Worm (Caenorhabditis elegans) whole organism, midembryonic: ENCODE data around the gene C29E4.14.
"Not testable (repeated sequence)": the region's sequence is repeated elsewhere in the genome, so short reads cannot be mapped to it uniquely, and the experiment has no call there.

Experiments
- cog-1 ChIP-seq: sonication (generic microtip); optimal IDR thresholded peaks from 2 replicates; lab custom pipeline; 2016; ENCODE audit warnings: missing genetic modification characterization, missing compliant biosample characterization
- flt-1 ChIP-seq: fragments of 200-800 bp; sonication (Bioruptor generic); IDR thresholded peaks from 2 replicates; pipeline ENCODE4 v1.3.6; 2022; ENCODE audit warnings: missing genetic modification characterization, missing compliant biosample characterization
- med-1 ChIP-seq: sonication (generic microtip); optimal IDR thresholded peaks from 2 replicates; lab custom pipeline; 2017; ENCODE audit warnings: missing genetic modification characterization, mild to moderate bottlenecking, missing compliant biosample characterization, antibody characterized with exemption, missing genetic modification reagents; ENCODE audit not compliant: insufficient read depth
- ref-1 ChIP-seq: fragments of 200-800 bp; sonication (Bioruptor generic); conservative IDR thresholded peaks from 2 replicates; pipeline ENCODE4 v1.3.6; 2022; ENCODE audit warnings: missing genetic modification reagents, missing genetic modification characterization, missing compliant biosample characterization
- tab-1 ChIP-seq: fragments of 200-800 bp; sonication (Bioruptor generic); IDR thresholded peaks from 2 replicates; pipeline ENCODE4 v1.3.6; 2022; ENCODE audit warnings: missing genetic modification characterization, missing compliant biosample characterization
- ztf-23 ChIP-seq: fragments of 200-800 bp; sonication (Bioruptor generic); IDR thresholded peaks from 2 replicates; pipeline ENCODE4 v1.3.6; 2022; ENCODE audit warnings: missing genetic modification reagents, missing genetic modification characterization, missing compliant biosample characterization
- ztf-29 ChIP-seq: fragments of 200-800 bp; sonication (Bioruptor generic); IDR thresholded peaks from 2 replicates; pipeline ENCODE4 v1.3.6; 2022; ENCODE audit warnings: missing genetic modification reagents, missing genetic modification characterization, missing compliant biosample characterization

The C29E4.14 gene

DNA sequence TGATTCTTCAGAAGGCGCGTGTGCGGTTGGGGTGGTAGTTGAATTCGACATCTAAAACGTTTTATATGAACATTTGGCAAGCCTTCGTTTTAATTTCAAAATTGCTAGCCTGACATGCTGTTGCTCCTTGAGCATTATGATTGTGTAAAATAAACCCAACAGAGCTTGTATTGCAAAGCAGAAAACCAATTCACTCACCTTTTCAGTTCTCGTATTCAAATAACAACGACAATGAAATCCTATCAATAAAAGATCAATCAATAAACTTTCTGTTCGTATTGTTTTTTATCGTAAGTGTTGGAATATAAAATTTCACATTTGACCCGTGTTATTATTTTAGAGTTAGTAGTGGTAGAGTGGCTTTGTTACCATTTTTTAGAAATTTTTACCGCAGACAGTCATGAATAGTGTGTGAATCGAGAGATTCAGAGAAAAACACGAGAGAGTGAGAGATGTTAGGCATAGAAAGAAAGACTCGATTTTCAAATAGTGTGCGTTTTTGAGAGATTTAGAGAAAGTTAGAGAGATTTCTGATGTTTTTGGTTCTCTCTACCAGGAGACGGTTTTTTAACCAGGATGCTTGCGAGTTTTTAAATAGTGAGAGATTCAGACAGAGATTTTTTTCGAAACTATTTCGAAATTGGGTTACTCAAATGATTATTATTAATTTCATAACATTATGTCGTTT is 39.1 kb downstream of the C29E4.14 start, which contains the start of gene F54H12.10:
Gene F54H12.10 (minus strand): TSS at position 51 of the 688 bp plus-strand sequence.
- not testable (repeated sequence) for TF ChIP-seq flt-1 (GFP tag; lab: Robert Waterston, UW); cog-1 (tag; lab: Kevin White, UChicago); med-1 (GFP tag; lab: Kevin White, UChicago)

DNA sequence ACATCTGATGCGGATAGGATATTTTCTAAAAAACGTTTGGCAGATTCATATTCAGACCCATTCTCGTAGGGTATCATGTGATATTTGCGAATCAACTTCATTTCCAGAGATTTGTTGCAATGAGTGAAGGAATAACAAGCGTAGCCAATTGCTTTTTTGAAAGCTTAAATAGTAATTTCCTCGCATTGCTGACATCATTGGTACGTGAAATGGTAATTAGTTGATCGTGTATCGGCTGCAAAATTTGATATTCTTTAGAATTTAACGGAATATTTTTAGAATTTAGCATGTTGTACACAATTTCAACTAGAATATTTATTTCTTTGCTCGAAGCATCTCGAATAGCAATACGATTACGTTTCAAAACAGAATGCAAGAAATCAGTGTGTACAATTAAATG is 42.7 kb downstream of the C29E4.14 start, which contains the start of gene F54H12.4:
Gene F54H12.4 (minus strand): TSS at position 101 of the 400 bp plus-strand sequence.
- TF ChIP-seq tab-1, ztf-29, ref-1 (GFP tag; lab: Robert Waterston, UW): not testable (repeated sequence)

DNA sequence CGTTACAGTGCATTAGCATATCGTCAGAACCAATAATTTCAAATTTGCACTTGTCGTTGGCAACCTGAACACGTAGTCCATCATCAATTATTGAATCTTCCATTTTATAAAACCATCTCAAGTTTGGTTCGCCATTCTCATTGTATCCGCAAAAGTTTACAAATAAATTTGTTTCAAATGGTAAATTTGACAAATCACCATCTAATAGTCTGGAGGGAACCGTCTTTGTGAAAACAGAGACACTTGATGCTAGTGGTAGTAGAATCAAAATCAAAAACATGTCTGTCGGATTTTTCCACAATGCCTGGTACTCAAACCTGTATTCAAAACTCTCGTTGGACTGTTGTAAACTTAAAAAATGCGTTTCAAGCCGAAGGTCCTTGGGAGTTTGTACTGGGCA is 44.4 kb downstream of the C29E4.14 start, which contains the start of gene F54H12.2:
Gene F54H12.2 (plus strand): TSS at position 301 of the 400 bp plus-strand sequence.
- not testable (repeated sequence) for TF ChIP-seq ref-1 (GFP tag; lab: Robert Waterston, UW); ztf-23 (GFP tag; lab: Robert Waterston, UW); cog-1 (tag; lab: Kevin White, UChicago)

DNA sequence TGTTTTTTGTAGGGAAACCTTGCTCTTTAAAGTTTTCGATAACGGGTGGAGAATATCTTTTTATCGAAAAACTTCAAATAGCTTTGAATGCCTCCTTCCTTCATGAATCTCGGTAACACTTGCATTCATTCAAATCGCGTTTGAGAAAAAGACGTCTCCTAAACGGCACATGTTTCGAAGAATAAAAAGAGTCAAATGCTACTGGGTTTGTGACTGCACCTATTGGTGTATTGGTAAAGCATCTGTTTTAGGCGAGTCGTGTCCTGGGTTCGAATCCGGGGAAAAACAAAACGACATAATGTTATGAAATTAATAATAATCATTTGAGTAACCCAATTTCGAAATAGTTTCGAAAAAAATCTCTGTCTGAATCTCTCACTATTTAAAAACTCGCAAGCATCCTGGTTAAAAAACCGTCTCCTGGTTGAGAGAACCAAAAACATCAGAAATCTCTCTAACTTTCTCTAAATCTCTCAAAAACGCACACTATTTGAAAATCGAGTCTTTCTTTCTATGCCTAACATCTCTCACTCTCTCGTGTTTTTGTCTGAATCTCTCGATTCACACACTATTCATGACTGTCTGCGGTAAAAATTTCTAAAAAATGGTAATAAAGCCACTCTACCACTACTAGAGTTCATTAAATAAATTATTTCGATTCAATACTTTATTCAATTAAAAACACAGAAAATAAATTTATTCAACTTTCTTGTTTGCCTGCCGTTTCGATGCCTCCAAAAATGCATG is 46.2 kb downstream of the C29E4.14 start:
- 0 out of 2 replicates have a peak, but pooled peaks have one; percentile 53 for TF ChIP-seq flt-1 (GFP tag; lab: Robert Waterston, UW)

DNA sequence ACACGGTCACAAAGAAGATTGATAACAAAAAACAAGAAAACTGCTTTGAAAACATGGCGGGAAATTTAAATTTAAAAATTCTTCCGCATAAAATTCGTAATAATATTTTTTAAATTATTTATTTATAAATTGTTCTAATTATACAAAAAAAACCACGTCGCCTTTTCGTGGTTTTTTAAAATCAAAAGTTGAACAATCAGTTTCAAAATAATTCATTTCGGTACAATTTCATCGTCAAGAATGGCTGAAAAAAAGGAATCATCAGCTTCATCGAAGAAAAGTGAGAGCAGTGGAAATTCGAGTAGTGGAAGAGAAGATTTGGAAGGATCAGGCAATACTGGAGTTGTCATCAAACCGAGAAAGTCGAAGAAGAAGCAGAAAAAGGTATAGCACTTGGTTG is 49.2 kb downstream of the C29E4.14 start, which contains the start of the genes F54H12.8 and F54H12.7:
Gene F54H12.8 (minus strand): TSS at position 101 of the 400 bp plus-strand sequence.
Gene F54H12.7 (plus strand): TSS at position 229 of the 400 bp plus-strand sequence.
- TF ChIP-seq ztf-29 (GFP tag; lab: Robert Waterston, UW) (no peak), med-1 (GFP tag; lab: Kevin White, UChicago) (no peak)
